Fruit fly (Drosophila melanogaster): ENCODE results near the gene Torsin.

DNA sequence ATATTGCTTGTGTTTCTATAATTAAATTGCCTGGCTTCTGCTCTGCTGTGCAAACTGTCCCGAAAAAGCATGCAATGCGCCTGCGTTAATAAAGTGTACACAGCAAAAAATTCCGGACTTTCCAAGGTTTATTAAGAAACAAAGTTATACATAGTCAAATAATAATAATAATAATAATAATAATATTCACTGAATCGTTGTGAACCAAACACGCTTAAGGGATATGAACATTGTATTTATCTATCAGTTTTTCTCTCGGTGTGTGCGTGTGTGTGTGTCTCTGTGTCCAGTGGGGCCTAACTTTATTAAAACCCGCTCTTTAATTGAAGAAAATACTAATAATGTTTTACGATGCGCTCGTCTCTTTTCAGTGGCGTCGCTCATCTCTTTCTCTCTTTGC is 41.4 kb upstream of the Torsin start:
- TF ChIP-seq CG8478 (optimal IDR thresholded peaks at IDR 0.05) (no peak), CTCF (optimal IDR thresholded peaks at IDR 0.05) (no peak)

All from S2 (cell line).